Worm (Caenorhabditis elegans) whole organism, L3 larva: ENCODE data around the gene fbxb-17.

Source experiments
- R02D3.7 ChIP-seq: fragments of 150-350 bp; optimal IDR thresholded peaks from 2 replicates; lab custom pipeline; 2014; ENCODE audit warnings: missing biosample characterization, missing genetic modification characterization
- ZK546.5 ChIP-seq: sonication (generic microtip); optimal IDR thresholded peaks from 2 replicates; lab custom pipeline; 2017; ENCODE audit warnings: missing biosample characterization, missing genetic modification characterization
- aly-2 ChIP-seq: fragments of 150-350 bp; optimal IDR thresholded peaks from 2 replicates; lab custom pipeline; 2014; ENCODE audit warnings: missing biosample characterization, missing genetic modification characterization
- ama-1 ChIP-seq: fragments of 150-350 bp; optimal IDR thresholded peaks from 2 replicates; lab custom pipeline; 2018
- ceh-16 ChIP-seq: sonication (generic microtip); optimal IDR thresholded peaks from 2 replicates; lab custom pipeline; 2017; ENCODE audit warnings: missing biosample characterization, missing genetic modification characterization
- ceh-28 ChIP-seq: fragments of 150-350 bp; optimal IDR thresholded peaks from 2 replicates; lab custom pipeline; 2014; ENCODE audit warnings: missing biosample characterization, missing genetic modification reagents, missing genetic modification characterization
- daf-12 ChIP-seq: fragments of 150-350 bp; optimal IDR thresholded peaks from 2 replicates; lab custom pipeline; 2014; ENCODE audit warnings: missing biosample characterization, missing genetic modification reagents, missing genetic modification characterization
- egl-5 ChIP-seq: fragments of 150-350 bp; optimal IDR thresholded peaks from 2 replicates; lab custom pipeline; 2017; ENCODE audit warnings: missing biosample characterization, missing genetic modification reagents, missing genetic modification characterization, inconsistent platforms
- elt-2 ChIP-seq: sonication (generic microtip); optimal IDR thresholded peaks from 2 replicates; lab custom pipeline; 2016; ENCODE audit warnings: missing genetic modification reagents, mild to moderate bottlenecking, missing genetic modification characterization, missing compliant biosample characterization
- eor-1 ChIP-seq, 2 experiments: fragments of 150-350 bp; optimal IDR thresholded peaks; 2 replicates each; lab custom pipeline; 2014 to 2018; ENCODE audit warnings: missing biosample characterization in 2 of 2, missing genetic modification characterization in 2 of 2
- hmg-11 ChIP-seq: sonication (generic microtip); optimal IDR thresholded peaks from 2 replicates; lab custom pipeline; 2016; ENCODE audit warnings: missing genetic modification characterization, missing compliant biosample characterization
- lin-15B ChIP-seq: fragments of 150-350 bp; optimal IDR thresholded peaks from 2 replicates; lab custom pipeline; 2014; ENCODE audit warnings: missing biosample characterization, missing genetic modification characterization
- lin-39 ChIP-seq: fragments of 150-350 bp; optimal IDR thresholded peaks from 2 replicates; lab custom pipeline; 2018; ENCODE audit warnings: missing biosample characterization, missing genetic modification reagents, missing genetic modification characterization
- lsy-12 ChIP-seq: sonication (generic microtip); optimal IDR thresholded peaks from 2 replicates; lab custom pipeline; 2016; ENCODE audit warnings: mild to moderate bottlenecking, missing genetic modification characterization, missing compliant biosample characterization
- mdl-1 ChIP-seq: fragments of 150-350 bp; optimal IDR thresholded peaks from 2 replicates; lab custom pipeline; 2014; ENCODE audit warnings: missing biosample characterization, missing genetic modification characterization
- mml-1 ChIP-seq: fragments of 150-350 bp; sonication (generic microtip); optimal IDR thresholded peaks from 3 replicates; lab custom pipeline; 2014; ENCODE audit warnings: missing biosample characterization, missing genetic modification characterization
- nfya-1 ChIP-seq: sonication (generic microtip); optimal IDR thresholded peaks from 2 replicates; lab custom pipeline; 2017; ENCODE audit warnings: missing genetic modification characterization, mild to moderate bottlenecking, missing compliant biosample characterization, antibody characterized with exemption, moderate library complexity; ENCODE audit not compliant: insufficient read depth
- nhr-11 ChIP-seq: fragments of 150-350 bp; optimal IDR thresholded peaks from 2 replicates; lab custom pipeline; 2014; ENCODE audit warnings: missing biosample characterization, missing genetic modification characterization
- nhr-12 ChIP-seq: fragments of 150-350 bp; optimal IDR thresholded peaks from 2 replicates; lab custom pipeline; 2014; ENCODE audit warnings: missing biosample characterization, missing genetic modification characterization
- nhr-237 ChIP-seq: fragments of 150-350 bp; optimal IDR thresholded peaks from 2 replicates; lab custom pipeline; 2014; ENCODE audit warnings: missing biosample characterization, missing genetic modification characterization
- nhr-28 ChIP-seq: fragments of 150-350 bp; optimal IDR thresholded peaks from 2 replicates; lab custom pipeline; 2014; ENCODE audit warnings: missing biosample characterization, missing genetic modification characterization
- nhr-43 ChIP-seq: sonication (generic microtip); optimal IDR thresholded peaks from 2 replicates; lab custom pipeline; 2016; ENCODE audit warnings: mild to moderate bottlenecking, missing genetic modification characterization, missing compliant biosample characterization; ENCODE audit not compliant: poor library complexity, severe bottlenecking
- nhr-67 ChIP-seq: fragments of 150-350 bp; optimal IDR thresholded peaks from 2 replicates; lab custom pipeline; 2014; ENCODE audit warnings: missing biosample characterization, missing genetic modification characterization
- nhr-76 ChIP-seq: fragments of 150-350 bp; sonication (generic microtip); optimal IDR thresholded peaks from 5 replicates; lab custom pipeline; 2014; ENCODE audit warnings: missing biosample characterization, missing genetic modification characterization
- pqm-1 ChIP-seq: fragments of 150-350 bp; optimal IDR thresholded peaks from 2 replicates; lab custom pipeline; 2017; ENCODE audit warnings: missing biosample characterization, missing genetic modification characterization, inconsistent platforms
- sea-2 ChIP-seq: fragments of 150-350 bp; sonication (generic microtip); optimal IDR thresholded peaks from 4 replicates; lab custom pipeline; 2014; ENCODE audit warnings: missing biosample characterization, missing genetic modification reagents, missing genetic modification characterization
- skn-1 ChIP-seq: fragments of 150-350 bp; optimal IDR thresholded peaks from 2 replicates; lab custom pipeline; 2014; ENCODE audit warnings: missing biosample characterization, missing genetic modification characterization
- snpc-4 ChIP-seq: fragments of 150-350 bp; optimal IDR thresholded peaks from 2 replicates; lab custom pipeline; 2014; ENCODE audit warnings: missing biosample characterization, missing genetic modification characterization
- unc-62 ChIP-seq: fragments of 150-350 bp; sonication (generic microtip); optimal IDR thresholded peaks from 4 replicates; lab custom pipeline; 2014; ENCODE audit warnings: missing biosample characterization, missing genetic modification reagents, missing genetic modification characterization
- ztf-11 ChIP-seq: fragments of 150-350 bp; optimal IDR thresholded peaks from 2 replicates; lab custom pipeline; 2014; ENCODE audit warnings: missing biosample characterization, missing genetic modification characterization
- ztf-4 ChIP-seq: fragments of 150-350 bp; optimal IDR thresholded peaks from 2 replicates; lab custom pipeline; 2014; ENCODE audit warnings: missing biosample characterization, missing genetic modification characterization

fbxb-17 gene

DNA sequence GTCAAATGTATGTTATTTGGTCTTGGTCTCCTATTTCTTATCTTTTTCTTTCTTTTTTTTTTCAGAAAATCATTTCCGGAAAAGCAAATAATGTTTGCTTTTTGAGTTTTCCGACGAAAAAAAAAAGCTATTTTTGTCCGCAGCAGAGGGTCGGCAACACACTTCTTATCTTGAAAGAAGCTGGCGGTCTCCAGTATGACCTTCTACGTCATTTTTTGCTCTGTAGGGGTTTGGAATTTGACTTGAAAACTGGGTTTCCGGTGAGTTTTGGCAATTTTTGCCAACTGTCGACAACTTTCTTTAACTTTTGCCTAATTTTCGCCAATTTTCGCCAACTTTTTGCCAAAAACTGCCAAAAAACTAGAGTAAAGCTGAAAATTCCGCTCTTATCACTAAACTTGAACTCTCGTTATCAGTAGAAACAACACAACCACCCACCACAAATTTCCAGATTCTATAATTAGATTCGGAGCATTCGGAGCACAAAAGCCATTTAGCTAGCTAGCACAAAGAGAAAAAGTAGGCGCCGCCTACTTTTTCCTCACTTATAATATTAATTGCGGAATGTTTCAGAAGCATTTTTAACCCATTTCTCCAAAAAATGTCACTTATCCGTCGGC lies 5.8 kb upstream of the fbxb-17 start, which contains the start of gene nhx-6:
Gene nhx-6, plus strand, starts transcription at position 570 of the 620 bp plus-strand sequence.
- TF ChIP-seq sea-2 (no peak), elt-2 (tag; lab: Kevin White, UChicago) (peak; percentile 66), ceh-28 (tag; lab: Kevin White, UChicago) (no peak), nhr-28 (tag; lab: Kevin White, UChicago) (no peak), pqm-1 (tag; lab: Kevin White, UChicago) (peak; percentile 5), nhr-12 (no peak)

DNA sequence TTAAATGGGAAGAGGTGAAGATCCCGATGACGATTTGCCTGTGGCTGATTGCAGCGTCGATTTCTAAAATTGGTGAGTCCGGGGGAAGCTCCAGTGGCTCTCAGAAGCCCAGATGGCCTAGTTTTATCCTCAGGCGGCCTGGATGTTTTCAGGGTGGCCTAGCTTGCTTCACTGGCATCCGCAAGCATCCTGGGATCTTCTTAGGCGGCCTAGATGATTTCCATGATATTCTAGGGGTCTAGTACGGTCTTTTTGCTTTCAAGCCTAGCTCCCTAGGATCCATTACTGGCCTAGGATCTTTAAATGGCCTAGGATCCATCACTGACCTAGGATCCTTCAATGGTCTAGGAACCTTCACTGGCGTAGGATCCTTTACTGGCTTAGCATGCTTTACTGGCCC lies 5.2 kb upstream of the fbxb-17 start:
- TF ChIP-seq lsy-12 (no peak), ztf-11 (tag; lab: Kevin White, UChicago) (no peak), skn-1 (tag; lab: Kevin White, UChicago) (no peak), daf-12 (tag; lab: Kevin White, UChicago) (no peak), ZK546.5 (tag; lab: Kevin White, UChicago) (no peak), nhr-11 (tag; lab: Kevin White, UChicago) (no peak), nhr-76 (tag; lab: Kevin White, UChicago) (no peak), lin-15B (tag; lab: Kevin White, UChicago) (no peak), nhr-28 (tag; lab: Kevin White, UChicago) (no peak), ztf-4 (tag; lab: Kevin White, UChicago) (no peak), eor-1 (tag; optimal IDR thresholded peaks at IDR 0.05; lab: Kevin White, UChicago) (no peak), R02D3.7 (no peak), sea-2 (no peak), unc-62 (GFP tag; lab: Kevin White, UChicago) (no peak), ceh-16 (tag; lab: Kevin White, UChicago) (no peak), ama-1 (no peak)

DNA sequence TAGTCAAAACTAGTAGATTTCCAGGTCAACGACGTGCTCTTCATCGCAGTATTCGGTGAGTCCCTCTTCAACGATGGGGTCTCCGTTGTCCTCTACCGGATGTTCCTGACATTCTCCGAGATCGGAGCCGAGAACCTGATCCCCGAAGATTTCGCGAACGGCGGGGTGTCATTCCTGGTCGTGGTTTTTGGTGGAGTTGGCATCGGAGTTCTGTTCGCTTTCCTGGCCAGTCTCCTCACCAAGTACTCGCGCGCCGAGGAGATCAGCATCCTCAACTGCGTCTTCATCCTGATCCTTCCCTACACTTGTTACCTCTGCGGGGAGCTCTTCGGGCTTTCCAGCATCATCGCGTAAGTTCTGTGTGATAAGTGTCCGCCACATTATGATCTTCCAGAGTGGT lies 3.5 kb upstream of the fbxb-17 start:
- TF ChIP-seq skn-1 (tag; lab: Kevin White, UChicago) (no peak), nfya-1 (tag; lab: Kevin White, UChicago) (no peak), lin-39 (tag; lab: Kevin White, UChicago) (no peak), hmg-11 (tag; lab: Kevin White, UChicago) (no peak), eor-1 (tag; optimal IDR thresholded peaks at IDR 0.05; lab: Kevin White, UChicago) (no peak), egl-5 (tag; lab: Kevin White, UChicago) (no peak), elt-2 (tag; lab: Kevin White, UChicago) (no peak), ama-1 (no peak), pqm-1 (tag; lab: Kevin White, UChicago) (no peak)

DNA sequence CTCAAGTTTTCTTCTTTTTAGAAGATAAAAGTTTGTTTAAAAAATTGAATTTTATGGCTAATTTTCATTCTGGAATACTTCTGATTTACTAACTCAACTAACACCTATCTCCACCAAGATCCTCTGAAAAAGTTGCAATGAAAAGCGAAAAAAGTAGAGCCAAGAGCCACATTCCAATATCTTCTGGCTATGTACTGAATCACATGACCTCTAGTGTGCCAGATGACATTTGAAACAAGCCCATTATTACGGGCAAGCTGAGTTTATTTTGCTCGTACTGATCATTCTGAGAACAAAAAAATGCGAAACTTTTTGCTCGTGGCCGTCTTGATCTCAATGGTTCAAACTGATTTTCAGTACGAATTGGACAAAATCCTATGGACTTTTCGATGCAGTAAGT lies 2.9 kb downstream of the fbxb-17 start, which contains the start of gene irld-36:
Gene irld-36, plus strand, starts transcription at position 301 of the 400 bp plus-strand sequence.
- TF ChIP-seq nhr-28 (tag; lab: Kevin White, UChicago) (no peak), ceh-16 (tag; lab: Kevin White, UChicago) (no peak), skn-1 (tag; lab: Kevin White, UChicago) (no peak), lin-15B (tag; lab: Kevin White, UChicago) (no peak), nhr-67 (tag; lab: Kevin White, UChicago) (no peak)

DNA sequence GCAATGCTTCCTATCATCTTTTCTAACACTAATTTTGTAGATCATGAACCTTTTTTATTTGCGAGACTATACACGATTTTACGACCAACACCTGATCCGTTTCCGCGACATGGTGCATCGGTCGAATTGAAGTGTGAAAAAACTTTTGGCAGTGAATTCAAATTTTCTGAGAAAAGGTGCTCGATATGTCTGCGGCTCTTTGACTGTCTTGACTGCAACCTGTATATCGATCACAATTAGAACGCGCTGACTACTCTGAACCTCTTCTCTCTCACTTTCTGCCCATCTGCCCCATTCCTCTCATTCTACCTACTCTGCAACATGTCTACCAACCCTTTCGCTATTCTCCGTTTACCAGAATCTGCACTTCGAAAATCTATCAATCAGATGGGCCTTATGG lies 6.0 kb downstream of the fbxb-17 start, which contains the start of gene fbxb-26:
Gene fbxb-26, plus strand, starts transcription at position 301 of the 400 bp plus-strand sequence.
- TF ChIP-seq mdl-1 (tag; lab: Kevin White, UChicago), result no peak
- TF ChIP-seq ama-1, result no peak
- TF ChIP-seq ZK546.5 (tag; lab: Kevin White, UChicago), result no peak
- no peak for TF ChIP-seq mml-1 (tag; lab: Kevin White, UChicago)
- TF ChIP-seq nhr-237 (tag; lab: Kevin White, UChicago), result no peak
- no peak for TF ChIP-seq eor-1 (tag; optimal IDR thresholded peaks at IDR 0.05; lab: Kevin White, UChicago)
- TF ChIP-seq nhr-43 (tag; lab: Kevin White, UChicago), result no peak
- no peak for TF ChIP-seq snpc-4 (tag; lab: Kevin White, UChicago)
- TF ChIP-seq, all 47 proteins: peak for 0

DNA sequence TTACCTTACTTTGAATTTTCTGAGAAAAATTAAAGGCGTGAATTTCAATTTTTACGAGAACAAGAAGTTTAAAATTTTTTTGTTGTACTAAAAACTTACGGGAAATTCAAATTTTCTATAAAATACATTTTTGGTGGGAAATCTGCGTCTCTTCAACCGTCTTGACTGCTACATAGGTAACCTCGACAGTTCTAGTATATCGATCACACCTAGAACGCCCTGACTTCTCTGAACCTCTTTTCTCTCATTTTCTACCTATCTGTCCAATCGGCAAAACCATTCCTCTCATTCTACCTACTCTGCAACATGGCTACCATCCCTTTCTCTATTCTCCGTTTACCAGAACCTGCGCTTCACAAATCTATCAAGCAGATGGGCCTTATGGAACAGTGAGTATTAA lies 7.6 kb downstream of the fbxb-17 start, which contains the start of gene fbxb-25:
Gene fbxb-25, plus strand, starts transcription at position 301 of the 400 bp plus-strand sequence.
- TF ChIP-seq eor-1 (tag; optimal IDR thresholded peaks at IDR 0.05; lab: Kevin White, UChicago), result no peak
- no peak for TF ChIP-seq nhr-11 (tag; lab: Kevin White, UChicago)
- TF ChIP-seq ama-1, result no peak
- TF ChIP-seq aly-2 (tag; lab: Kevin White, UChicago), result no peak
- TF ChIP-seq nhr-43 (tag; lab: Kevin White, UChicago), result no peak
- TF ChIP-seq nhr-237 (tag; lab: Kevin White, UChicago), result no peak
- no peak for TF ChIP-seq daf-12 (tag; lab: Kevin White, UChicago)
